Fruit fly (Drosophila melanogaster): ENCODE measurements around the gene CG10588.

- TF ChIP-seq psq (optimal IDR thresholded peaks at IDR 0.05) (no peak), usp (GFP tag; optimal IDR thresholded peaks at IDR 0.05) (no peak), Dll (optimal IDR thresholded peaks at IDR 0.05) (no peak), CG8478 (optimal IDR thresholded peaks at IDR 0.05) (no peak), pan (optimal IDR thresholded peaks at IDR 0.05) (no peak)
These were observed 31.2 kb downstream of the CG10588 start for dm6 chr3L:20987895-20988294.
